Worm (Caenorhabditis elegans) whole organism, midembryonic: ENCODE data around the gene cpna-5.

Experiments
- T22C8.4 ChIP-seq: fragments of 200-800 bp; sonication (Bioruptor generic); IDR thresholded peaks from 2 replicates; pipeline ENCODE4 v1.3.6; 2022; ENCODE audit warnings: missing genetic modification characterization, missing compliant biosample characterization
- cog-1 ChIP-seq: sonication (generic microtip); optimal IDR thresholded peaks from 2 replicates; lab custom pipeline; 2016; ENCODE audit warnings: missing genetic modification characterization, missing compliant biosample characterization
- flt-1 ChIP-seq: fragments of 200-800 bp; sonication (Bioruptor generic); IDR thresholded peaks from 2 replicates; pipeline ENCODE4 v1.3.6; 2022; ENCODE audit warnings: missing genetic modification characterization, missing compliant biosample characterization
- klf-2 ChIP-seq: fragments of 200-800 bp; sonication (Bioruptor generic); conservative IDR thresholded peaks from 2 replicates; pipeline ENCODE4 v1.3.6; 2022; ENCODE audit warnings: missing genetic modification reagents, missing genetic modification characterization, missing compliant biosample characterization
- med-1 ChIP-seq: sonication (generic microtip); optimal IDR thresholded peaks from 2 replicates; lab custom pipeline; 2017; ENCODE audit warnings: missing genetic modification characterization, mild to moderate bottlenecking, missing compliant biosample characterization, antibody characterized with exemption, missing genetic modification reagents; ENCODE audit not compliant: insufficient read depth
- ref-1 ChIP-seq: fragments of 200-800 bp; sonication (Bioruptor generic); conservative IDR thresholded peaks from 2 replicates; pipeline ENCODE4 v1.3.6; 2022; ENCODE audit warnings: missing genetic modification reagents, missing genetic modification characterization, missing compliant biosample characterization
- tab-1 ChIP-seq: fragments of 200-800 bp; sonication (Bioruptor generic); IDR thresholded peaks from 2 replicates; pipeline ENCODE4 v1.3.6; 2022; ENCODE audit warnings: missing genetic modification characterization, missing compliant biosample characterization
- ztf-23 ChIP-seq: fragments of 200-800 bp; sonication (Bioruptor generic); IDR thresholded peaks from 2 replicates; pipeline ENCODE4 v1.3.6; 2022; ENCODE audit warnings: missing genetic modification reagents, missing genetic modification characterization, missing compliant biosample characterization
- ztf-29 ChIP-seq: fragments of 200-800 bp; sonication (Bioruptor generic); IDR thresholded peaks from 2 replicates; pipeline ENCODE4 v1.3.6; 2022; ENCODE audit warnings: missing genetic modification reagents, missing genetic modification characterization, missing compliant biosample characterization

cpna-5 gene

DNA sequence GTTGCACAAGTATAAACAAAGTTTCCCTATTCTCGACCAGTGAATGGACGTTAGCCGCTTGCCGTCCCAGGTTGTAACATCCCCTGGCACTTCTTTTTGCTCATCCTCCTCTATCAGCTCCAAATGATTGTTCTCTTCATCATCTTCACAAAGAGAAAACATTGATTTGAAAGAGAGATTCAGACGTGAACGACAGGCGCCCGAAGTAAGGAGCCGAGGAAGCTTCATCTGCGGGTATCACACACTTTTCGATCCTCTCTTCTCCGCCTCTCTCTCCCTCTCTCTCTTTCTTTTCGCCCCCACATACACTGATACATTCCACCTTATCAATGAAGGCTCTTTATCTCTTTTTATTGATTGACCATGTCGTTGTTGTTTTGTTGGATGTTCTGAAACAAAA is 4.4 kb upstream of the cpna-5 start:
- TF ChIP-seq med-1 (GFP tag; lab: Kevin White, UChicago) (no peak), tab-1 (GFP tag; lab: Robert Waterston, UW) (no peak), ztf-23 (GFP tag; lab: Robert Waterston, UW) (no peak), flt-1 (no peak), ztf-29 (no peak), T22C8.4 (no peak), klf-2 (GFP tag; lab: Robert Waterston, UW) (no peak), cog-1 (tag; lab: Kevin White, UChicago) (no peak), ref-1 (GFP tag; lab: Robert Waterston, UW) (no peak)

DNA sequence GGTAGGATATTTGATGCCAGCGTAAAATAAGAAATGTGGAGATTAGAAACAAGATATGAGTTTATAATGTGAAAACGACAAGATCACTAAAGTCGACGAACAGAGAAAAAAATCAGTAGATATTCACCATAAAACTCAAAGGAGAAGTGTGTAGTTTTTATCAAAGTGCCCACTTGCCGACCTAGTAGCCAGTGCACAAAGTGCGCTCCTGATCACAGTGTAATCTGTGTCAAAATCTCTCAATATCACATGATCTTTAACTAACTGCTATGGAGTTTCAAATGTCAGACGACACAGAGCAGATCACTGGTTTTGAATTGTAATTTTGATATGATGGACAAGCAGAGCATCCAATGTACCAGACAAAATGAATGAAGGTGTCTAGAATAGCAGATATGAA is 2.1 kb upstream of the cpna-5 start:
- TF ChIP-seq ztf-23 (GFP tag; lab: Robert Waterston, UW) (no peak), med-1 (GFP tag; lab: Kevin White, UChicago) (no peak), T22C8.4 (no peak), ref-1 (GFP tag; lab: Robert Waterston, UW) (no peak), klf-2 (GFP tag; lab: Robert Waterston, UW) (no peak), tab-1 (GFP tag; lab: Robert Waterston, UW) (no peak), ztf-29 (no peak), cog-1 (tag; lab: Kevin White, UChicago) (no peak), flt-1 (no peak)

DNA sequence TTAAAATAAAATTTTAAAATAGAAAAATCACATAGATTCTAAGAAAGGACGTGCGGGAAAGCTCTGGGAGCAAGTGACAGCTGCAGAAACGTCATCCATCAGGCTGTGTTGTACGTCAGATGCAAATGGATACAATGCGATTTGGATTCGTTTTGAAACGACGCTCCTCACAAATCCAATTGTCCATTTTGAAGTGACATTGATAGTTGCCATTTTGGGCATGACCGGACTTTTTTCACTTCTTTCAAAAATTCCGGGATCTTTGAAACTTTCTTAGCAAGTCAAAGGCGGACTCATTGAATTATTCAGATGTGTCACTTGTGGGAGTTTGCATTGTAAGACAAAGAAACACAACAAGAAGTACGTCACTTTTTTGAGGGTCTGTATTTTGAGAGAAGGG is 648 bp upstream of the cpna-5 start:
- TF ChIP-seq ztf-29 (no peak), klf-2 (GFP tag; lab: Robert Waterston, UW) (no peak), flt-1 (no peak)

DNA sequence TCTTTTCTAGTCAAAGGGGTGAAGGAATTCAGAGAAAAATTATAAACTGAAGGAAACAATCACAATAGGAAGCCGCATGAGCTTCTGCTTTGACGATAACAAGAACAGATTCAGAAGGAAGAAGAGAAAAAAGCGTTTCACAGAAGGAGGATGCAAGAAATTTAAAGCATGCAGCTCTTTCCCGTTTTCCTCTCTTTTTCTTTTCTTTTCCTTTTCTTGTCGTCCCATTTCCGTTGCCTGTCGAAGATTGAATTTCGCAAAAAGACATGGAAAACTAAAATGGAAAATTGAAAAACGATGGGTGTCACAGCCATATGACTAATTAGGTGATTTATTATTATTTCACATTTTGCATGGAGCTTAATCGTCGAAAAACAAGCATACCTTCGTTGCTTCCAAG is 2.3 kb downstream of the cpna-5 start:
- TF ChIP-seq flt-1 (no peak), klf-2 (GFP tag; lab: Robert Waterston, UW) (no peak), med-1 (GFP tag; lab: Kevin White, UChicago) (no peak), ztf-23 (GFP tag; lab: Robert Waterston, UW) (no peak), T22C8.4 (no peak), ref-1 (GFP tag; lab: Robert Waterston, UW) (no peak), tab-1 (GFP tag; lab: Robert Waterston, UW) (no peak), ztf-29 (no peak), cog-1 (tag; lab: Kevin White, UChicago) (no peak)

- TF ChIP-seq klf-2 (GFP tag; lab: Robert Waterston, UW): no peak
- no peak for TF ChIP-seq ztf-29
- no peak for TF ChIP-seq T22C8.4
- TF ChIP-seq tab-1 (GFP tag; lab: Robert Waterston, UW): no peak
- no peak for TF ChIP-seq med-1 (GFP tag; lab: Kevin White, UChicago)
- TF ChIP-seq ztf-23 (GFP tag; lab: Robert Waterston, UW): no peak
- TF ChIP-seq cog-1 (tag; lab: Kevin White, UChicago): no peak
- TF ChIP-seq ref-1 (GFP tag; lab: Robert Waterston, UW): no peak
Observed at ce11 chrII:7714614-7715186, 3.7 kb downstream of the cpna-5 start.

ce11 chrII:7709301-7709754 is 9.1 kb downstream of the cpna-5 start, which contains the start of gene sre-1:
Gene sre-1, plus strand, starts transcription at chrII:7709704.
- TF ChIP-seq ztf-23 (GFP tag; lab: Robert Waterston, UW): no peak

DNA sequence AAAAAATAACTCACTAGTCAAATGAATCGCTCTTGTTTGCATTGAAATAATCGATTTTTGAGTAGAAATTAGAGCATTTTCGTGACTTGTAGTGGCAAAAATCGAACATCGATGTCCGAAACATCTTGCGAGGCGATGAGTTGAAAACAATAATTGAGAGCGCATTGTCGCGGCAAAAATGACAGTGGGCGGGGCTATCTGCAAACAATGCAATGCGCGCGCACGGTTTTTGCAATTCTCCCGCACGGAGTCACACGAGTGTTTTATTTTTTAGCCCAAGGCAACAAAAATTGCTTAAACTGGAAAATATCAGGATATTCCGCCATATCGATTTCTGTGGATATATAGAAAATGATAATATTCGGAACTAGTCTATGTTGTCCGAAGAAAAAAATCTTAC is 9.9 kb downstream of the cpna-5 start, which contains the start of gene B0495.9:
B0495.9 (minus strand) TSS at position 171 of the 400 bp plus-strand sequence.
- TF ChIP-seq med-1 (GFP tag; lab: Kevin White, UChicago): peak; percentile 97
- TF ChIP-seq cog-1 (tag; lab: Kevin White, UChicago): peak; percentile 76
- TF ChIP-seq ref-1 (GFP tag; lab: Robert Waterston, UW): peak; percentile 58; the same call in 1 of the 2 replicates
- peak; percentile 95 for TF ChIP-seq flt-1
- peak; percentile 91 for TF ChIP-seq tab-1 (GFP tag; lab: Robert Waterston, UW)
- TF ChIP-seq klf-2 (GFP tag; lab: Robert Waterston, UW): peak; percentile 88
- TF ChIP-seq ztf-23 (GFP tag; lab: Robert Waterston, UW): peak; percentile 93
- peak; percentile 77 for TF ChIP-seq T22C8.4
- peak; percentile 79 for TF ChIP-seq ztf-29

ce11 chrII:7707383-7707782 is 11.0 kb downstream of the cpna-5 start, which contains the start of gene luc-7L:
Gene luc-7L, minus strand, starts transcription at chrII:7707483.
- no peak for TF ChIP-seq flt-1
- TF ChIP-seq ztf-23 (GFP tag; lab: Robert Waterston, UW): no peak
- no peak for TF ChIP-seq med-1 (GFP tag; lab: Kevin White, UChicago)
- TF ChIP-seq ztf-29: no peak
- no peak for TF ChIP-seq klf-2 (GFP tag; lab: Robert Waterston, UW)
- no peak for TF ChIP-seq ref-1 (GFP tag; lab: Robert Waterston, UW)
- no peak for TF ChIP-seq tab-1 (GFP tag; lab: Robert Waterston, UW)
- TF ChIP-seq cog-1 (tag; lab: Kevin White, UChicago): no peak
- TF ChIP-seq T22C8.4: no peak

DNA sequence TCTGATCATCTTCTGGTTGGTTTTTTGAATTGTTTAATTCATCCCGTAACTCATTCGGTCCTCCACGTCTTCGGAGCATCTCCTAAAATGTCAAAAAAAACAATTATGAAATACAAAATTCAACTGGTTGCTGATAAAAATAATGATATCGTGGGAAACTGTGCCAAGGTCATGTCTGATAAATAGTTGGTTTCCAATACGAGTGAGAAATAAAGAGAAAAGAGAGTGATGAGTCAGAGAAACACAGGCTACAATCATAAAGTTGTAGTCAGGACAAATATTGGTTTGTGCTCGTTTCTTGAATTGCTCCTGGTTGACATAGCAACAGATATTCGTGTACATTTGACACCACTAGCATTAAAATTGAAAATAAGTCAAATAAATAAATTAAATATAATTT is 13.2 kb downstream of the cpna-5 start, which contains the start of gene B0495.7:
B0495.7 (minus strand) TSS at position 82 of the 400 bp plus-strand sequence.
- TF ChIP-seq ref-1 (GFP tag; lab: Robert Waterston, UW) (no peak), flt-1 (no peak), tab-1 (GFP tag; lab: Robert Waterston, UW) (no peak), T22C8.4 (no peak), cog-1 (tag; lab: Kevin White, UChicago) (no peak), med-1 (GFP tag; lab: Kevin White, UChicago) (no peak)

DNA sequence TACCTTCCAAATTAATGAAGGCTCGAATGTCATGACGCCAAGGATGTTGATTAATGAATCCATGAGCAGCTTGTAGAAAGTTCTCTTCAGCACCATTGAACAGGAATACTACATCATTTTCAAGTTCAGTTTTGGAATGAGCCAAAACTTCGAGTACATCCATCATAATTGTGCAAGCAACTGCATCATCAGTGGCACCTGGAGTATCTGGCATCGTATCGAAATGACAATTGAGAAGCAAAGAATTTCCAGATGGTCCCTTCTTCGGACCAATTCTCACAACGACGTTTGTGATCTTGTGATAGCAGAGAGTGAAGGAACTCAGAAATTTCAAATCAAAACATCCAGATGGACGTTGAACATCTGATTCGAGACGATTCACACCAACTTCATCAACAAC is 14.0 kb downstream of the cpna-5 start:
- TF ChIP-seq med-1 (GFP tag; lab: Kevin White, UChicago): no peak
